Worm (Caenorhabditis elegans) whole organism, L1 larva: Measurements from ENCODE around the gene Y58A7A.3.
A peak's percentile ranks its signal among the peaks of the same experiment; 100 is the strongest.

Source experiments
- aha-1 ChIP-seq: fragments of 150-350 bp; optimal IDR thresholded peaks from 2 replicates; lab custom pipeline; 2014; ENCODE audit warnings: missing biosample characterization, missing genetic modification characterization
- alr-1 ChIP-seq: fragments of 200-800 bp; sonication (Bioruptor generic); optimal IDR thresholded peaks from 2 replicates; lab custom pipeline; 2018; ENCODE audit warnings: borderline replicate concordance, mild to moderate bottlenecking, missing genetic modification characterization, missing compliant biosample characterization
- aly-2 ChIP-seq: fragments of 150-350 bp; optimal IDR thresholded peaks from 2 replicates; lab custom pipeline; 2014; ENCODE audit warnings: missing biosample characterization, missing genetic modification characterization
- blmp-1 ChIP-seq: fragments of 150-350 bp; optimal IDR thresholded peaks from 2 replicates; lab custom pipeline; 2014; ENCODE audit warnings: missing biosample characterization, missing genetic modification characterization
- ceh-8 ChIP-seq: fragments of 200-800 bp; sonication (Bioruptor generic); optimal IDR thresholded peaks from 2 replicates; lab custom pipeline; 2018; ENCODE audit warnings: mild to moderate bottlenecking, missing genetic modification characterization, moderate library complexity, missing compliant biosample characterization
- ceh-82 ChIP-seq, 3 experiments: fragments of 150-350 bp in 1 of 3; sonication (generic microtip) in 2 of 3; optimal IDR thresholded peaks; 2 replicates each; lab custom pipeline; 2014 to 2017; ENCODE audit warnings: missing biosample characterization in 3 of 3, missing genetic modification characterization in 3 of 3
- ces-1 ChIP-seq: fragments of 150-350 bp; optimal IDR thresholded peaks from 2 replicates; lab custom pipeline; 2014; ENCODE audit warnings: missing biosample characterization, missing genetic modification reagents, missing genetic modification characterization
- dpl-1 ChIP-seq, 3 experiments: fragments of 150-350 bp in 2 of 3; sonication (generic microtip) in 1 of 3; optimal IDR thresholded peaks; 2 replicates each; lab custom pipeline; 2014 to 2017; ENCODE audit warnings: missing biosample characterization in 3 of 3, missing genetic modification characterization in 3 of 3, missing genetic modification reagents in 3 of 3
- dsc-1 ChIP-seq: sonication (generic microtip); optimal IDR thresholded peaks from 2 replicates; lab custom pipeline; 2016; ENCODE audit warnings: mild to moderate bottlenecking, missing genetic modification characterization, missing compliant biosample characterization
- elt-2 ChIP-seq: sonication (generic microtip); optimal IDR thresholded peaks from 2 replicates; lab custom pipeline; 2016; ENCODE audit warnings: missing genetic modification characterization, mild to moderate bottlenecking, inconsistent platforms, missing compliant biosample characterization, missing genetic modification reagents
- elt-3 ChIP-seq, 6 experiments: fragments of 150-350 bp in 1 of 6; sonication (generic microtip); optimal IDR thresholded peaks; 2 replicates each; lab custom pipeline; 2017 to 2018; ENCODE audit warnings: missing biosample characterization in 6 of 6, missing genetic modification characterization in 6 of 6, inconsistent platforms in 1 of 6
- fkh-10 ChIP-seq: sonication (generic microtip); optimal IDR thresholded peaks from 2 replicates; lab custom pipeline; 2017; ENCODE audit warnings: missing biosample characterization, missing genetic modification reagents, missing genetic modification characterization
- fkh-4 ChIP-seq: sonication (generic microtip); optimal IDR thresholded peaks from 2 replicates; lab custom pipeline; 2016; ENCODE audit warnings: missing compliant biosample characterization, missing genetic modification characterization, borderline replicate concordance
- fkh-8 ChIP-seq: sonication (generic microtip); optimal IDR thresholded peaks from 2 replicates; lab custom pipeline; 2016; ENCODE audit warnings: mild to moderate bottlenecking, missing genetic modification characterization, missing compliant biosample characterization
- fos-1 ChIP-seq: fragments of 150-350 bp; optimal IDR thresholded peaks from 2 replicates; lab custom pipeline; 2014; ENCODE audit warnings: missing biosample characterization, missing genetic modification characterization
- grh-1 ChIP-seq: fragments of 200-800 bp; sonication (Bioruptor generic); IDR thresholded peaks from 2 replicates; pipeline ENCODE4 v1.3.6; 2022; ENCODE audit warnings: missing genetic modification reagents, missing genetic modification characterization, missing compliant biosample characterization
- irx-1 ChIP-seq: sonication (generic microtip); optimal IDR thresholded peaks from 2 replicates; lab custom pipeline; 2016; ENCODE audit warnings: missing genetic modification characterization, missing compliant biosample characterization
- jun-1 ChIP-seq: fragments of 150-350 bp; optimal IDR thresholded peaks from 2 replicates; lab custom pipeline; 2014; ENCODE audit warnings: missing biosample characterization, missing genetic modification reagents, missing genetic modification characterization
- lin-13 ChIP-seq: fragments of 150-350 bp; optimal IDR thresholded peaks from 2 replicates; lab custom pipeline; 2014; ENCODE audit warnings: missing biosample characterization, missing genetic modification reagents, missing genetic modification characterization
- lin-14 ChIP-seq: fragments of 200-800 bp; sonication (Bioruptor generic); optimal IDR thresholded peaks from 2 replicates; lab custom pipeline; 2018; ENCODE audit warnings: mild to moderate bottlenecking, missing genetic modification characterization, moderate library complexity, missing compliant biosample characterization
- lin-35 ChIP-seq, 2 experiments: fragments of 150-350 bp; optimal IDR thresholded peaks; 2 replicates each; lab custom pipeline; 2014; ENCODE audit warnings: missing biosample characterization in 2 of 2, missing genetic modification characterization in 2 of 2, missing genetic modification reagents in 2 of 2
- lir-3 ChIP-seq: sonication (generic microtip); optimal IDR thresholded peaks from 2 replicates; lab custom pipeline; 2016; ENCODE audit warnings: mild to moderate bottlenecking, missing genetic modification characterization, moderate library complexity, missing compliant biosample characterization; ENCODE audit not compliant: poor library complexity
- mdl-1 ChIP-seq, 2 experiments: fragments of 150-350 bp; optimal IDR thresholded peaks; 2 replicates each; lab custom pipeline; 2014 to 2017; ENCODE audit warnings: missing biosample characterization in 2 of 2, missing genetic modification characterization in 2 of 2, inconsistent platforms in 1 of 2
- nhr-11 ChIP-seq: fragments of 150-350 bp; optimal IDR thresholded peaks from 2 replicates; lab custom pipeline; 2014; ENCODE audit warnings: missing biosample characterization, missing genetic modification characterization
- nhr-237 ChIP-seq: fragments of 150-350 bp; optimal IDR thresholded peaks from 2 replicates; lab custom pipeline; 2014; ENCODE audit warnings: missing biosample characterization, missing genetic modification characterization
- nhr-47 ChIP-seq: sonication (generic microtip); optimal IDR thresholded peaks from 2 replicates; lab custom pipeline; 2016; ENCODE audit warnings: mild to moderate bottlenecking, missing genetic modification characterization, moderate library complexity, missing compliant biosample characterization
- nhr-71 ChIP-seq: sonication (generic microtip); optimal IDR thresholded peaks from 2 replicates; lab custom pipeline; 2016; ENCODE audit warnings: mild to moderate bottlenecking, missing genetic modification characterization, moderate library complexity, missing compliant biosample characterization
- nhr-76 ChIP-seq: sonication (generic microtip); optimal IDR thresholded peaks from 2 replicates; lab custom pipeline; 2017; ENCODE audit warnings: missing biosample characterization, missing genetic modification characterization
- nhr-77 ChIP-seq: fragments of 150-350 bp; optimal IDR thresholded peaks from 2 replicates; lab custom pipeline; 2014; ENCODE audit warnings: missing biosample characterization, missing genetic modification characterization
- nhr-84 ChIP-seq: sonication (generic microtip); optimal IDR thresholded peaks from 2 replicates; lab custom pipeline; 2017; ENCODE audit warnings: missing biosample characterization, missing genetic modification characterization
- nhr-85 ChIP-seq: sonication (generic microtip); peaks from one replicate; lab custom pipeline; 2016; ENCODE audit warnings: missing genetic modification characterization, inconsistent platforms, missing compliant biosample characterization
- nhr-90 ChIP-seq: sonication (generic microtip); optimal IDR thresholded peaks from 2 replicates; lab custom pipeline; 2016; ENCODE audit warnings: mild to moderate bottlenecking, missing genetic modification characterization, missing compliant biosample characterization; ENCODE audit not compliant: poor library complexity
- pax-3 ChIP-seq: fragments of 200-800 bp; sonication (Bioruptor generic); optimal IDR thresholded peaks from 2 replicates; lab custom pipeline; 2018; ENCODE audit warnings: mild to moderate bottlenecking, missing genetic modification characterization, moderate library complexity, missing compliant biosample characterization
- pqm-1 ChIP-seq: sonication (generic microtip); optimal IDR thresholded peaks from 3 replicates; lab custom pipeline; 2017; ENCODE audit warnings: missing biosample characterization, missing genetic modification characterization
- skn-1 ChIP-seq: fragments of 150-350 bp; optimal IDR thresholded peaks from 2 replicates; lab custom pipeline; 2014; ENCODE audit warnings: missing biosample characterization, missing genetic modification characterization
- sup-37 ChIP-seq: fragments of 200-800 bp; sonication (Bioruptor generic); optimal IDR thresholded peaks from 2 replicates; lab custom pipeline; 2018; ENCODE audit warnings: mild to moderate bottlenecking, missing genetic modification characterization, missing compliant biosample characterization
- tbx-2 ChIP-seq: sonication (generic microtip); optimal IDR thresholded peaks from 2 replicates; lab custom pipeline; 2016; ENCODE audit warnings: missing genetic modification characterization, missing compliant biosample characterization
- tlp-1 ChIP-seq: fragments of 150-350 bp; optimal IDR thresholded peaks from 2 replicates; lab custom pipeline; 2014; ENCODE audit warnings: missing biosample characterization, missing genetic modification characterization
- unc-130 ChIP-seq: fragments of 150-350 bp; optimal IDR thresholded peaks from 2 replicates; lab custom pipeline; 2017; ENCODE audit warnings: missing biosample characterization, missing genetic modification characterization, inconsistent platforms
- unc-86 ChIP-seq: sonication (generic microtip); optimal IDR thresholded peaks from 2 replicates; lab custom pipeline; 2016; ENCODE audit warnings: missing genetic modification characterization, missing compliant biosample characterization
- vab-15 ChIP-seq: sonication (generic microtip); optimal IDR thresholded peaks from 2 replicates; lab custom pipeline; 2017; ENCODE audit warnings: missing genotype, mild to moderate bottlenecking, missing genetic modification characterization, missing compliant biosample characterization
- xbp-1 ChIP-seq: sonication (generic microtip); optimal IDR thresholded peaks from 2 replicates; lab custom pipeline; 2016; ENCODE audit warnings: missing genetic modification characterization, missing compliant biosample characterization
- ztf-11 ChIP-seq, 2 experiments: sonication (generic microtip); optimal IDR thresholded peaks; 2 replicates each; lab custom pipeline; 2016 to 2017; ENCODE audit warnings: missing genetic modification characterization in 2 of 2, missing biosample characterization in 1 of 2, missing compliant biosample characterization in 1 of 2

The Y58A7A.3 gene

DNA sequence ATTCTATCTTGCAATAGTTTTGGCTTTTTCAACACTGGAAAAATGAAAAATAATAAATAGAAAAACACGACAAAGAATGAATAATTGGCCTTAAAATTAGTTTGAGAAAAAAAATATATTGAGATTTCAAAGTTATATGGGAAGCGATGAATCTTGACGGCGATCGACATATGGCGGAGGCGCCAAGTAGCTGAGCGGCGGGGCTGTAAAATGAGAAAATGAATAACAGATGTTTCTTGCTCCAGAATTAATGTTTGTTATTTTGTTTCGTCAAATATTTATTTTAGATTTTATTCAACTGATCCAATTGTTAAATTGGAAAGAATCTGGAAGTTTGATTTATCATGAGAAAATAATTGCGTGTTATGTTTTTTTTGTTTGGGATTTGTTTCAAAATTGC, 41.1 kb downstream of the Y58A7A.3 start, which contains the start of gene K11D12.11:
K11D12.11 (minus strand) TSS at position 42 of the 400 bp plus-strand sequence.
- TF ChIP-seq dsc-1 (tag; lab: Kevin White, UChicago), result peak; percentile 97
- TF ChIP-seq tbx-2 (tag; lab: Kevin White, UChicago), result no peak
- TF ChIP-seq elt-2 (tag; lab: Kevin White, UChicago), result no peak
- TF ChIP-seq pqm-1 (tag; lab: Kevin White, UChicago), result no peak
- no peak for TF ChIP-seq jun-1 (tag; lab: Kevin White, UChicago)
- TF ChIP-seq aly-2 (tag; lab: Kevin White, UChicago), result no peak
- TF ChIP-seq fkh-4 (tag; lab: Kevin White, UChicago), result peak; percentile 83
- no peak for TF ChIP-seq xbp-1 (tag; lab: Kevin White, UChicago)
- TF ChIP-seq, all 84 proteins: peak for 2

DNA sequence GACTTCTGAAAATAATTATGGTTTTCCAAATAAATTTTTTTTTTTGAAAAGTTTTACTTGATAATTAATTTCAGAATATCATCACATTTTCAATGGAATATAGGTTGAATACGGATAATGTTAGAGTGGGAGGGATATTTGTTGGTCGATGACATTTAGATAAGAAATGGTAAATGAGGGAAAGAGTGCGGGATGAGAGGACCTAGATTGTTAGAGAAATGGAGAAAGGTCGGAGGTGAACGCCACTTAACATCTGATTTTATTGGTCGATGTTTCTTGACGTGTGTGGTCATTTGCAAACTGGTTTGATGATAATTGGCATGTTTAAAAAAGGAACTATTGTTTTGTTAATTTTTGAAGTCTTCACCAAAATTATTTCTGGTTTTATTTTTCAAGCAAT, 42.3 kb downstream of the Y58A7A.3 start:
- TF ChIP-seq aha-1 (tag; lab: Kevin White, UChicago) (no peak), grh-1 (GFP tag; lab: Robert Waterston, UW) (peak; percentile 54), nhr-77 (tag; lab: Kevin White, UChicago) (no peak), nhr-76 (no peak), blmp-1 (tag; lab: Kevin White, UChicago) (peak; percentile 83), unc-86 (tag; lab: Kevin White, UChicago) (no peak), sup-37 (GFP tag; lab: Kevin White, UChicago) (no peak), unc-130 (tag; lab: Kevin White, UChicago) (no peak), tbx-2 (tag; lab: Kevin White, UChicago) (no peak), ceh-8 (GFP tag; lab: Kevin White, UChicago) (no peak), nhr-90 (tag; lab: Kevin White, UChicago) (no peak), ceh-82 (tag; optimal IDR thresholded peaks at IDR 0.05; lab: Kevin White, UChicago) (no peak), nhr-11 (tag; lab: Kevin White, UChicago) (no peak), vab-15 (tag; lab: Kevin White, UChicago) (no peak), nhr-237 (tag; lab: Kevin White, UChicago) (no peak), lin-35 (GFP tag; optimal IDR thresholded peaks at IDR 0.05; lab: Kevin White, UChicago) (peak in 1 of 2 experiments; percentile 5), fos-1 (tag; lab: Kevin White, UChicago) (no peak), nhr-85 (tag; lab: Kevin White, UChicago) (peak; percentile 85), skn-1 (tag; lab: Kevin White, UChicago) (no peak), dpl-1 (GFP tag; optimal IDR thresholded peaks at IDR 0.05; lab: Kevin White, UChicago) (no peak), dsc-1 (tag; lab: Kevin White, UChicago) (no peak), lin-14 (GFP tag; lab: Kevin White, UChicago) (peak; percentile 48), elt-3 (tag; optimal IDR thresholded peaks at IDR 0.05; lab: Kevin White, UChicago) (peak in 1 of 6 experiments; percentile 23), fkh-8 (tag; lab: Kevin White, UChicago) (no peak)

DNA sequence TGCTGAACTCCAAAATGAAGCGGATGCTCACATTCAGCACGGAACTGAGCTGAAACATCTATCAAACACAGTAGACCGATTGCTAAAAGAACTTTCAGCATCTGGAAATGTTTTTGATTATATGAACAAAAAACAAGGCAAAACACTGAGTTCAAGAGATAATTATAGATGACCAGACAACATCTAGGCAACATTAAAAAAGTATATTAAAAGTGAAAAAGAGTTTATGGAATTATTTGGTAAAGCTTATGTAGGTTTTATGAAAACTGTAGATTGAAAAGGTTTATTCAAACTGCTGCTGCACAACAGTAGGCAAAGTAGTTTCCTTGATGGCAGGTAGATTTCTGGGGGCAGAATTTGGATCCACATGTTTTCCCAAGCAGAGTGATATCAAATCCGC, 44.3 kb downstream of the Y58A7A.3 start, which contains the start of gene K11D12.7:
K11D12.7 (minus strand) TSS at position 101 of the 400 bp plus-strand sequence.
- TF ChIP-seq ceh-82 (tag; optimal IDR thresholded peaks at IDR 0.05; lab: Kevin White, UChicago) (no peak), nhr-76 (no peak), nhr-84 (tag; lab: Kevin White, UChicago) (no peak), dpl-1 (GFP tag; optimal IDR thresholded peaks at IDR 0.05; lab: Kevin White, UChicago) (no peak), ztf-11 (tag; optimal IDR thresholded peaks at IDR 0.05; lab: Kevin White, UChicago) (no peak)

DNA sequence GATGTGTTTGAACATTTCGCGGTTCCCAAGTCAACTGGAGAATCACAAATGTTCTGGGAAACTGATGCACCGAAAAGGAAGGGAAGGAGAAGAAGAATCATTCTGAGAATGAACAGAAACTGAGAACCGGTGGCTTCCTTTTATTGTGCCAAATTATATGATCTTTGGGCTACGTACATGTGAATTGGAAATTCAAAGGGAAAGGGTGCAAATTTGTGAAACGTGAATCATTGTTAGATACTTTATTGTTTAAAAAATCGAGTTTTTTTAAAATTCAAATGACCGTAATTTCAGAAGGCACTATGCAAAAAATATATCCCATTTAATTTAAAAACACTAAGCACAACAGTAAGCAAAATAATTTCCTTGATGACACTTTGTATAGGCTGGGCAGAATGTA, 45.6 kb downstream of the Y58A7A.3 start, which contains the start of gene K11D12.6:
K11D12.6 (minus strand) TSS at position 101 of the 400 bp plus-strand sequence.
- TF ChIP-seq tlp-1 (tag; lab: Kevin White, UChicago) (no peak), skn-1 (tag; lab: Kevin White, UChicago) (no peak), fkh-10 (GFP tag; lab: Kevin White, UChicago) (no peak), mdl-1 (tag; optimal IDR thresholded peaks at IDR 0.05; lab: Kevin White, UChicago) (no peak), nhr-84 (tag; lab: Kevin White, UChicago) (no peak), ces-1 (GFP tag; lab: Kevin White, UChicago) (no peak), nhr-71 (tag; lab: Kevin White, UChicago) (no peak), lin-13 (GFP tag; lab: Kevin White, UChicago) (no peak), lir-3 (no peak), lin-35 (GFP tag; optimal IDR thresholded peaks at IDR 0.05; lab: Kevin White, UChicago) (no peak), fkh-8 (tag; lab: Kevin White, UChicago) (no peak), pax-3 (tag; lab: Kevin White, UChicago) (no peak), nhr-85 (tag; lab: Kevin White, UChicago) (no peak), dpl-1 (GFP tag; optimal IDR thresholded peaks at IDR 0.05; lab: Kevin White, UChicago) (no peak), nhr-47 (no peak), alr-1 (tag; lab: Kevin White, UChicago) (no peak), irx-1 (tag; lab: Kevin White, UChicago) (no peak)
- TF ChIP-seq, all 84 proteins: peak for 0
